Fruit fly (Drosophila melanogaster): Measurements from ENCODE around the gene CG8003.

The CG8003 gene

DNA sequence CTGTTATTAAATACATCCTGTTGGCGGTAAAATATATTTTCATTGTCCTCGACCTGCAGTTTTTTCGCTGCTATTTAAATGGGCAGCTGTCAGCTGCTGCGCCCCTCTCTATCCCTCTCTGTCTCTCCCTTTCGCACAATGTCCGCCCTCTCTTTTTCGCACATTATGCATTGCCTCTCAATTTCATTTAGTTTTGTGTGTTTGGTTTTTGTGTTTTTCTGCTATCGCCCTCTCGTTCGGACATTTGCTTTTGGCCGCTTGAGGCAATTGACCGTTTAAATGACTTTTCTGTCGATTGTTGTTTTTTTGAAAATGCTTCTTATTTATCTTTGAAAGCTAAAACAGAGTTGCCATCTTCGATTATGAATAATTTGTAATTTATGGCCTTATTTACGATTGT lies 13.7 kb downstream of the CG8003 start:
- no peak for TF ChIP-seq noc (tag; optimal IDR thresholded peaks at IDR 0.05)

DNA sequence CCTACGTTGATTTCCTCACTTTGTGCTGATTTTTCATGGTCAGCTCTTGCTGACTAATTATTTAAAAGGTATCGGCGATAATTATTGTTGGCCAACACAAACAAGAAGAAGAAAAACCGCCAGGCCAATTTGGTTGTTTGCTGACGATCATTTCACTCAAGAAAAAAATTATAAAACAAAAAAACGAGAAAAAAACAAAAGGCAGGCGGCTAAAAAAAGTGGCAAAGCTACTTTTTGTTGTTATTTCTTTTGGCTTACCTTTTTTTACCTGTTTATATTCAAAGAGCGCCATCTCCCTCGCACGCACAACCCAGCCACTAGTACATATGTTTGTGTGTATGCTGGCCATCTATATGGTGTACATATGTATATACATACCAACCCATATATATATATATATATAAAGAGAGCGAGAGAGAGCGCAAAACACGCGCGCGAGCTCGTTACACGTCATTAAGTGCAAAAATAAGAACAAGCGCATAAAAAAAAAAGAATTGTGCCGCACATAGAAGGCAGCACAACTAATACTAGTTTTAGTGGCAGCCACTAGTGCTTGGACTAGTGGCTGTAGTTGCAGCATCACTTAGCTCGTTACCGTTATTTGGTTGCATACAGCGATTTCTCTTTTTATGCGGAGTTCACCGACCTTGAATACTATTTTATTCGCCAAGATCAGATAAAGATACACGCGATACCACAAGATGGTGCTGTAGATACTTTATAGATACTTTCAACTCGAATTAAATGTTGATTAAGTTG lies 14.5 kb downstream of the CG8003 start:
- TF ChIP-seq noc (tag; optimal IDR thresholded peaks at IDR 0.05), result no peak

DNA sequence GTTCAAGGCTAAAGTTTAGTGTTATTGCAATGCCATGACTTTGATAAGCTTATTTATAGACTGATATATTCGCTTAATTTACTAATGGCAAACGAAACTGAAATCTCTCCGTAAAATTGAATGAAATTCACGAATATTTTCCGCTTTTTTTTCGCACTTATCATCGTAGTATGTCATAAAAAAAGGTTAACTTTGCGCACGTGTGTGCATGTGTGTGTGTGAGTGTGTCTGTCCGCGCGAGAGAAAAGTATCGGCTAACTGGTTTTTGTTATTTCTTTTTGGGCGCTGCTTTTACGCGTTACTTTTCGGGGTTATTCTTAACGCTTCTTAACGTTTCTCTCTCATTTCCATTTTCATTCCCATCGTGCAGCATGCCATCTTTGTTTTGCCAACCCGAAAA lies 16.5 kb downstream of the CG8003 start:
- no peak for TF ChIP-seq noc (tag; optimal IDR thresholded peaks at IDR 0.05)

DNA sequence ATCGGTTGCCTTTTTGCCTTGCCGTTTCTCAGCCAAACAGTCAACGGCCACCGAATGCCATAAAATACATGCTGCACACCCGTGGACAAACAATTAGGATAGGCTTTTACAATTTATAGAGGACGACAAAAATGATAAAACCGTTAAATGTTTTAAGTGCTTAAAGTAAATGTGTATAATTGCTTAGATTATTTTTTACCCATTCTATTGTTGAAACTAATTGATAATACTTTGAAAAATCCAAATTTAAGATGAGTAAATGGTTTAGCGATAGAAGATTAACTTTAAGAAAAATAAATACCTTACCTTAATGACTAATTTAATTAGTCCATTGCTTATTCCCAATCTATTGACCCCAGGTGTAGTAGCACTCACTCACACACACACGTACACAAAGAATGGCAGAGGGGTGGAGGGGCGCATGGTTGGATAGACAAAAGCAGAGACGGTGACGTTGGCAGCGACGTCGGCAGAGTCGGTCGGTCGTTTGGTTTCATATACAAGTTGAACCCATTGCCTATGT lies 17.3 kb downstream of the CG8003 start:
- TF ChIP-seq noc (tag; optimal IDR thresholded peaks at IDR 0.05), result peak; percentile 93

DNA sequence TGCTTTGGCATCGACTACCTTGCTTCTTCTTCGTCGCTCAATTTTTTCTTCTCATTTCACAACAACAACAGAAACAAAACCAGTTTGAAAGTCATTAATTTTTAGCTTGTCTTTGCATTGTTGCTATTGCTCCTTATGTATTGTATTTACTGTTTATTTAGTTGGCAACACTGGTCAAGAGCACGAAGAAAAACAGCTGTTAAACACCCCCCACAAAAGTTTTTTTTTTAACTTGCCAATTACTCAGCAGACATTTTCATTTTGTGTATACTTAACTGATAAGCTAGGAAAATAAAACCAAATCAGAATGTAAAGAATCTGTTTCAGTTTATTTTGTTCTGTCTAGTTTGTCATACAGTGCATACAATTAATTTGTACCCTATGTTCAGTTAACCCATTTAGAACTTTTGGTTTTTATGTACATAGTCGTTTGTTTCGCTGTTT lies 18.5 kb downstream of the CG8003 start:
- peak; percentile 43 for TF ChIP-seq noc (tag; optimal IDR thresholded peaks at IDR 0.05)

DNA sequence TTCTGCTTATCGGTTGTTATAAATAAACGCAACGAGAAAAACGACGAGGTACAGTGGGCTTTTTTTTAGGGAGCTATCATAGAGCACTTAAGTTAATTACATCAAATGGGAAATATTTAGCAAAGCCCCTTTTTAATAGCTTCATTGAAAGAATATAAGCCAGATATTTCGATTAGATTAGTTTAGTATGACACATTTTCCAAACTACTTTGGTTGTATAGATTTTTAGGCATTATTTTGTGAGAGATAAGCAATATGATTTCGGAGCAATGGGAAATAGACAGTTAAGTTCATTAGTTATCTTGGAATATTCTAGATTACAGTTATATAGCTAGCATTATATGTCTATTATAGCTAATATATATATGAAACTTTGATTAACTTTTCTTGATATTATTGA lies 18.9 kb downstream of the CG8003 start:
- TF ChIP-seq noc (tag; optimal IDR thresholded peaks at IDR 0.05), result no peak

DNA sequence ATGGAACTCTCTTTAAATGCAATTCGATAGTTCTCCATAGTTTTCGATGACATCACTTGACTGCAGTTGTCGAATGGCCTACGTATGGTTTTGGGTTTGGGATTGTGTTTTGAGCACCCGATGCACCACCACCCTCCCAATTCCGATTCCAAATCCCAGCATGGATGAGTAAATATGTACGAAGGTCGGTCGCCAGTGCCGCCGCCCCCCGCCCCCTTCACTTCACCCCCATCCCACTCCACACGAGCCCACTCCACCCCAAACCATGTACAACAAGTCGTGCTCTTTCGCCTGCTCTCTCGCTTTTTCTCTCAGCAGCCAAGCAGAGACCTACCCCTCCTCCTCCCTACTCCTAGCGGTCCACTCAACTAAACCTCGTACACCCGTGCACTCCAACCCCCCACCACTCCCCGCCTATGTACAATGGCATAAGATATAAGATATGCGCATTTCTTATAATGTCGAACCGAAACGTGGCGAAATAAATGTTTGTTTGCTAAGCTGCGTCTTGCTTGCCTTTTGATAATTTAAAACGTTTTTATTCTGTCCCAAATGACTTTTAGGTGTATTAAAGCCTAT lies 19.5 kb downstream of the CG8003 start:
- TF ChIP-seq noc (tag; optimal IDR thresholded peaks at IDR 0.05), result no peak

DNA sequence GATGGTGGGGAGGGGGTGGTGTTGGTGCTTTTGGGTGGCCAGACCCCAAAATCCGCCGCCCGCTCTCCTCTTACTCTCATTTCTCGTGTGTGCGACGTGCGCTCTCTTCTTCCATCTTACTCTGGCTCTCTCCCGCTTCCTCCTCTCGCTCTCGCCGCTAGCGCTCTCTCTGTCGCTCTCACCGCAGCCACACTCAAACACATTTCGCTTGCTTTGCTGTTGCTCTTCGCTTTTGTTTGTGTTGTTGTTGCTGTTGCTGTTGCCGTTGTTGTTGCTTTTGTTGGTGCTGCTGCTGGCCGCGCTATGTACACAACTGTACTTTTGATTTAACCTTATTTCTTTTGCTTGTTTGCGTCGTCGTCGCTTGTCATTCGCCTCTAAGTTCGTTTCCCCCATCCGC lies 20.5 kb downstream of the CG8003 start:
- TF ChIP-seq noc (tag; optimal IDR thresholded peaks at IDR 0.05), result no peak

DNA sequence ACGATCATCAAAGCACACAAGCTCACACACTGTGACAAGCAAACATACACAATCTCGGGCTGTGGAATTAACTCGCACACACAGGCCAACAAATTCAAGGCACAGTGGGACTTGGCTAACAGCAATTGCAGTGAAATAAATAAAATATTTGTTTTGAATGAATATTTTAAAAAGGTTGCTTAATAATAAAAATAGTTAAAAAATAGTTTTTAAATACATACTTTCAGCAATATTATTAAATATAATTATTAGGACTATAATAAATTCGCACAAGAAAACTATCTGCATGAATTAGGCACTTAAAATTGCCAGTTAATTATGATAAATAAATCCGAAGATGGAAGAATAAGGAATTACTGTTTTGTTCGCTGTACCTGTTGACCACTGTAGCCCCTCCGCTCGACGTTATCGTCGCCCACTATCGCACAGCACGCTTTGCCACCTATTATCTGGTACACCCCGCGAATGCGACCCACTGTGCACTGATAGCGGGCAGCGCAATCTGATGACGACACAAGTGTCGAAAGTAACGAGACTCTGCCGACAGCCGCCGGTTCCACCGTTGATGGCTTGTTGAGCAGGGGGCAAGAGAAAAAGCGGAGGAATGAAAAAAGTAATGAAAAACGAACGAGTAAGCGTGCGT lies 21.6 kb downstream of the CG8003 start:
- peak; percentile 98 for TF ChIP-seq noc (tag; optimal IDR thresholded peaks at IDR 0.05)

DNA sequence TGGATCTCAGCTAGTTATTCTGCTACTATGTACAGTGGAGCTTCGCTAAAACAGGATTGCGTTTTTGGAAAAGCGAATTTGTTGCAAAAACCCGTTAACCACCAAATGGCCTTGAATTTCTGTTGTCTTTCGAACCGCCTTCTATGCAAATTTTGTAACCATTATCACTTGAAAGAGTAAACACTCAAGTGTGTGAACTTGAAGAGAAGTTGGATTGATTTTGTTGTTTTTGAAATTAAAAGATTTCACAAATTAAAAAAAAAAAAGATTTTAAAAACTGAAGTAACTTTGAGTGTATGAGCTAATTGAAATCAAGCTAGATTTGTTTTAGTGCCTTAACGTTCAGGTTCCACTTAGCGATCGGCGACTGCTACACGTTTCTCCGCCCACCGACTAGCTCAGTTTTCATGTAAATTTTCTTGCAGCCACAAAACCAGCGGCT lies 22.6 kb downstream of the CG8003 start:
- TF ChIP-seq noc (tag; optimal IDR thresholded peaks at IDR 0.05), result no peak

DNA sequence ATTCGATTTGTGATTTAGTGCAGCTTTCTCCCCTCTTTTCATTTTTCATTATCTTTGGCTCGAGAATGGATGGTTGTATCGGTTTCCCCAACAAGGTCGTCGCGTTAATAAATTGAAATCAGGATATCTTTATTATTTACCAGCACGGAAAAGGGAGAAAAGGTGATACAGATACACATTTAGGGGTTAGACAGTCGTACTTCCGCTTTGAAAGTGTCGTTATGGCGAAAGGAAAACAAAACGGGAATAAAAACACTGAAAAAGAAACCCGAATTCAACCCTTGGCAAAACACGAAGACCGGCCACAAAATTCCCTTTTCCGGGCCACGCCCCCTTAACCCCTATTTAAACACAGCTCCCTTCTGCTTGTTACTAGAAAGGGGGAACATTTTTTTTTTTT lies 23.2 kb downstream of the CG8003 start:
- TF ChIP-seq noc (tag; optimal IDR thresholded peaks at IDR 0.05), result no peak

DNA sequence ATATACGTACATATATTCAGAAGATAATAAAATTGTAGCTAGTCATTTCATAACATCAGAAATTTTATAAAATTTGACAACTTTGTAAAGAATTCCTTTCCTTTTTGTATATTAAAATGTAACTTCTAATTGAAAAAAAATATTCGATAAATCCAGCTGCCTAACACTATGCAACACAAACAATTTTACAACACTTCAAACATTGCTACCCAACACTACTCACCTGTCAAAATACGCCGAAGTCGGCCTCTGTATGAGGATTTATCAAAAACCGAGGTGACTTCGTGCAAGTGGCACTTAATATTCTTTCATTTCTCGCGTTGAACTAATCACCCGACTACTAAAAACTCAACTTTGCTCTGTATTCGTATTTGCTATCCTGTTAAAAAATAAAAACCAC lies 25.4 kb downstream of the CG8003 start:
- no peak for TF ChIP-seq noc (tag; optimal IDR thresholded peaks at IDR 0.05)

DNA sequence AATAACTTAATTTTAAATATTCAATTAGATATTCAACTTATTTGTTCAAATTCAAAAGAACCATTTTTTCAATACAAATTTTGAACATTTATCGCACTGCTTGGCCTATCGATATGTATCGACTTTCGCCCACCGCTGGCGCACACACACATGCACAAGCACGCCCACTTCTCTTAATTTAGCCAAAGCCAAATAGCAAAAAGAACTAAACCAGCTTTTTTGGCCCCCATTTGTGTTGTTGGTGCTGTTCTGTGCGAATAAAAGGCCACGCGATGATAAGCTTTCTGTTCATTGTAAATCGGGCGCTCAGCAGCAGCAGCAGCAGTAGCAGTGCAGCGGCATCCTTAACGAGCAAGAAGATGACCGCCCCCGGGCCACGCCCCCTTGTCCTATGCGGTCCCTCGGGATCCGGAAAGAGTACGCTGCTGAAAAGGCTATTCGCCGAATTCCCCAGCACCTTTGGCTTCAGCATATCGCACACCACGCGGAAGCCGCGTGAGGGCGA lies 29.7 kb downstream of the CG8003 start, which contains the start of gene CG11811:
CG11811 (plus strand) TSS at position 121 of the 505 bp plus-strand sequence.
- TF ChIP-seq noc (tag; optimal IDR thresholded peaks at IDR 0.05), result peak; percentile 23

DNA sequence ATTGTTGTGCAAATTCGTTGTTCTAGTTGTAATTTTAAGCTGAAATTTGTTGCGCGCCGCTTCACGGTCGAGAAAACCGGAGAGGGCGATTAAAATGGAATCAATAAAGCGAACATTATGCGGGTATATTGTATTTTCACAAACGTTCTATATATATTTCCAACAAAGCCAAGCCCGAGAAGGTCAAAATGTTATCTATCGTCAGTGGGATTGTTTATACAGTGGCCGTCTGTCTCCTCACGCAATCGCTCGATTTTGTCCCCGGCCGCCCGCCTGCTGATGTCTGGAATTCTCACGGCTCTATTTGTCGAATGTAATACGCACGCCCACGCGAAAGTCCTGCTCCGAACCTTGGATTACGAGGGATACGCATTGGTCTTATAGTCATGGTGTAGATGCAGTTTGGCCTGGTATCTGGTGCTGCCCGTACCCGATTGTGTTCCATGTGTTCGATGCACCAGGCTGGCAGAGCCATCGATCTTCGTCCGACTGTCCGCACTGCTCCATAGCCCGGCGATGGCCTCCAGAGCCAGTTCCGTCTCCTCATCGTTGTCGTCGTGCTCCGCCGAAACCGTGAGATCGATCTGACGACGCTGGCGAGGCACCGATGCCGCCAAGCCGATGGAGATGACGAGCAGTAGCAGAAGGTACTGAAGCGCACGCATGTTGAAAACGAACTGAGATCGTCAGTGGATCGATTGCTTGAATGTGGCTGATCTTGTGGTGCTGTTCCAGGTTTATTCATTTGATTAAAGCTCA lies 31.4 kb downstream of the CG8003 start, which contains the start of gene CG33493:
CG33493 (minus strand) TSS at position 709 of the 759 bp plus-strand sequence.
- no peak for TF ChIP-seq noc (tag; optimal IDR thresholded peaks at IDR 0.05)

DNA sequence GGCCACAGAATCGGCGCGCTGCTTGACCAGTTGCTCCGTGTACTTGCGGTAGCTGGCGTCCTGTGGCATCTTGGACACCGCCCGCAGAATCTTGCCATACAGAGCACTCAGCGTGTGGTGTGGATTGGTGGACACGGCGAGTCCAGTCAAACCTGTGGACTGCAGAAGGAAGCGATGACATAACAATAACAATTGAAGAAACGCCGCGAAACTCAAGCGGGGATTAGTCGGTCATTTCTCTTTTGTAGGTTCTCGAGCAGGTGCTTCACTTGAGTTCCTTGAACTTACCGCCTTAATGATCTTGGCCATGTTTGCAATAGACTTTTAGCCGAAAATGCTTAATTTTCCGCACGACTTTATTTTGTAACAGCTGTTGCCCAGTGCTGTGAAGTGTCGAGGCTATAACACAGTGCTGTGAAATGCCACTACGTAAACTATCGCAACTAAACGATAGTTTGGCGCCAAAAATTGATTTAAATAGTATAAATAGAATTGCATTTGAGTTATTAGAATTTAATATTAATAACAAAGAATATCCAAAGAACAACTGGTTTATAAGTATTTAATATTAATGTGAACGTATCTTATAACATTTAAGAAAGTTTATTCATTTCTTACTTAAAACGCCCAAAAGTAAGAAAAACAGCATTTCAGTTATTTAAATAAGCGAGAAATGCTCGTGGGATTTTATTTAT lies 32.6 kb downstream of the CG8003 start, which contains the start of gene ND-13B:
ND-13B (minus strand) TSS at position 400 of the 695 bp plus-strand sequence.
- TF ChIP-seq noc (tag; optimal IDR thresholded peaks at IDR 0.05), result no peak
